Fruit fly (Drosophila melanogaster) whole organism, embryonic: ENCODE data around the gene Syx8.

Source experiments
- Adf1 ChIP-seq: fragments of 200-800 bp; sonication (Bioruptor generic); IDR thresholded peaks from 2 replicates; pipeline ENCODE4 v1.3.6; 2022; ENCODE audit warnings: missing biosample characterization, missing genetic modification characterization
- B-H1 ChIP-seq: fragments of 200-800 bp; sonication (Bioruptor generic); IDR thresholded peaks from 3 replicates; pipeline ENCODE4 v1.3.6; 2022; ENCODE audit warnings: missing biosample characterization, missing genetic modification characterization
- Bdp1 ChIP-seq: fragments of 200-800 bp; sonication (Bioruptor generic); optimal IDR thresholded peaks from 3 replicates; lab custom pipeline; 2016; ENCODE audit warnings: missing biosample characterization, missing genetic modification characterization
- CG10321 ChIP-seq: fragments of 200-800 bp; sonication (Bioruptor generic); IDR thresholded peaks from 2 replicates; pipeline ENCODE4 v1.3.6; 2022; ENCODE audit warnings: missing biosample characterization, missing genetic modification characterization
- CG11093 ChIP-seq: fragments of 200-800 bp; sonication (Bioruptor generic); IDR thresholded peaks from 3 replicates; pipeline ENCODE4 v1.3.6; 2022; ENCODE audit warnings: missing biosample characterization, missing genetic modification characterization
- CG11247 ChIP-seq: fragments of 200-800 bp; sonication (Bioruptor generic); IDR thresholded peaks from 2 replicates; pipeline ENCODE4 v1.3.6; 2022; ENCODE audit warnings: missing biosample characterization, missing genetic modification characterization
- CG11456 ChIP-seq: fragments of 200-800 bp; sonication (Bioruptor generic); IDR thresholded peaks from 3 replicates; pipeline ENCODE4 v1.3.6; 2022; ENCODE audit warnings: missing biosample characterization, missing genetic modification characterization
- CG1233 ChIP-seq: fragments of 200-800 bp; sonication (Bioruptor generic); optimal IDR thresholded peaks from 4 replicates; lab custom pipeline; 2018; ENCODE audit warnings: missing biosample characterization, mild to moderate bottlenecking, missing genetic modification characterization
- CG14014 ChIP-seq: fragments of 200-800 bp; sonication (Bioruptor generic); IDR thresholded peaks from 2 replicates; pipeline ENCODE4 v1.3.6; 2022; ENCODE audit warnings: missing biosample characterization, missing genetic modification characterization
- CG14667 ChIP-seq: fragments of 200-800 bp; sonication (Bioruptor generic); IDR thresholded peaks from 2 replicates; pipeline ENCODE4 v1.3.6; 2022; ENCODE audit warnings: missing biosample characterization, missing genetic modification characterization
- CG1529 ChIP-seq: fragments of 200-800 bp; sonication (Bioruptor generic); optimal IDR thresholded peaks from 3 replicates; lab custom pipeline; 2018; ENCODE audit warnings: missing biosample characterization, missing genetic modification characterization
- CG31365 ChIP-seq: fragments of 200-800 bp; sonication (Bioruptor generic); optimal IDR thresholded peaks from 2 replicates; lab custom pipeline; 2018; ENCODE audit warnings: missing biosample characterization, mild to moderate bottlenecking, missing genetic modification characterization
- CG3163 ChIP-seq: fragments of 200-800 bp; sonication (Bioruptor generic); optimal IDR thresholded peaks from 3 replicates; lab custom pipeline; 2016; ENCODE audit warnings: missing biosample characterization, missing genetic modification characterization
- CG32532 ChIP-seq: fragments of 200-800 bp; sonication (Bioruptor generic); IDR thresholded peaks from 2 replicates; pipeline ENCODE4 v1.3.6; 2022; ENCODE audit warnings: missing biosample characterization, missing genetic modification characterization
- CG32772 ChIP-seq: fragments of 200-800 bp; sonication (Bioruptor generic); IDR thresholded peaks from 2 replicates; pipeline ENCODE4 v1.3.6; 2022; ENCODE audit warnings: missing biosample characterization, missing genetic modification characterization
- CG4282 ChIP-seq: fragments of 200-800 bp; sonication (Bioruptor generic); optimal IDR thresholded peaks from 2 replicates; lab custom pipeline; 2016; ENCODE audit warnings: missing biosample characterization, missing genetic modification characterization
- CG43689 ChIP-seq: fragments of 200-800 bp; sonication (Bioruptor generic); IDR thresholded peaks from 2 replicates; pipeline ENCODE4 v1.3.6; 2022; ENCODE audit warnings: missing biosample characterization, missing genetic modification characterization
- CG4617 ChIP-seq: fragments of 200-800 bp; sonication (Bioruptor generic); optimal IDR thresholded peaks from 3 replicates; lab custom pipeline; 2016; ENCODE audit warnings: missing biosample characterization, missing genetic modification characterization, borderline replicate concordance
- CG4707 ChIP-seq: fragments of 200-800 bp; sonication (Bioruptor generic); optimal IDR thresholded peaks from 2 replicates; lab custom pipeline; 2018; ENCODE audit warnings: missing biosample characterization, mild to moderate bottlenecking, missing genetic modification characterization, moderate library complexity
- CG7556 ChIP-seq: fragments of 200-800 bp; sonication (Bioruptor generic); optimal IDR thresholded peaks from 2 replicates; lab custom pipeline; 2017; ENCODE audit warnings: missing biosample characterization, mild to moderate bottlenecking, missing genetic modification characterization
- CG9609 ChIP-seq: fragments of 200-800 bp; sonication (Bioruptor generic); optimal IDR thresholded peaks from 3 replicates; lab custom pipeline; 2016; ENCODE audit warnings: missing biosample characterization, missing genetic modification characterization
- Deaf1 ChIP-seq: fragments of 200-800 bp; optimal IDR thresholded peaks from 3 replicates; lab custom pipeline; 2019; ENCODE audit warnings: missing biosample characterization, mild to moderate bottlenecking, missing genetic modification characterization, moderate library complexity
- Dip3 ChIP-seq: fragments of 200-800 bp; sonication (Bioruptor generic); optimal IDR thresholded peaks from 3 replicates; lab custom pipeline; 2016; ENCODE audit warnings: missing biosample characterization, missing genetic modification characterization
- Ets65A ChIP-seq: fragments of 200-800 bp; sonication (Bioruptor generic); peaks from one replicate; lab custom pipeline; 2016; ENCODE audit warnings: missing biosample characterization, missing genetic modification characterization
- HLH4C ChIP-seq: fragments of 200-800 bp; sonication (Bioruptor generic); IDR thresholded peaks from 3 replicates; pipeline ENCODE4 v1.3.6; 2022; ENCODE audit warnings: missing biosample characterization, missing genetic modification characterization; ENCODE audit not compliant: partially characterized antibody
- Hey ChIP-seq: fragments of 200-800 bp; sonication (Bioruptor generic); optimal IDR thresholded peaks from 3 replicates; lab custom pipeline; 2018; ENCODE audit warnings: missing biosample characterization, mild to moderate bottlenecking, missing genetic modification characterization
- HmgZ ChIP-seq: fragments of 200-800 bp; sonication (Bioruptor generic); optimal IDR thresholded peaks from 2 replicates; lab custom pipeline; 2018; ENCODE audit warnings: missing biosample characterization, mild to moderate bottlenecking, missing genetic modification characterization
- Hr78 ChIP-seq, 2 experiments: fragments of 200-800 bp in 1 of 2; fragments of >200 bp in 1 of 2; sonication (Bioruptor generic) in 1 of 2; optimal IDR thresholded peaks; 2 replicates each; lab custom pipeline; 2017 to 2019; ENCODE audit warnings: missing biosample characterization in 2 of 2, missing genetic modification characterization in 2 of 2, mild to moderate bottlenecking in 1 of 2, moderate library complexity in 1 of 2
- Lpt ChIP-seq: fragments of >200 bp; optimal IDR thresholded peaks from 2 replicates; lab custom pipeline; 2018; ENCODE audit warnings: missing biosample characterization, missing genetic modification characterization
- Med ChIP-seq: fragments of 200-800 bp; sonication (Bioruptor generic); peaks from one replicate; lab custom pipeline; 2016; ENCODE audit warnings: missing biosample characterization, missing genetic modification characterization, mild to moderate bottlenecking, inconsistent platforms, moderate library complexity
- Nf-YB ChIP-seq: fragments of 200-800 bp; sonication (Bioruptor generic); optimal IDR thresholded peaks from 3 replicates; lab custom pipeline; 2019; ENCODE audit warnings: missing biosample characterization, mild to moderate bottlenecking, missing genetic modification characterization, moderate library complexity
- NfI ChIP-seq: fragments of 200-800 bp; sonication (Bioruptor generic); optimal IDR thresholded peaks from 3 replicates; lab custom pipeline; 2018; ENCODE audit warnings: missing biosample characterization, mild to moderate bottlenecking, missing genetic modification characterization, moderate library complexity
- Optix ChIP-seq: fragments of 200-800 bp; sonication (Bioruptor generic); IDR thresholded peaks from 3 replicates; pipeline ENCODE4 v1.3.6; 2022; ENCODE audit warnings: missing biosample characterization, missing genetic modification characterization
- Scr ChIP-seq: fragments of 200-800 bp; sonication (Bioruptor generic); IDR thresholded peaks from 2 replicates; pipeline ENCODE4 v1.3.6; 2022; ENCODE audit warnings: missing biosample characterization, missing genetic modification characterization; ENCODE audit not compliant: partially characterized antibody
- Side ChIP-seq: fragments of 200-800 bp; sonication (Bioruptor generic); optimal IDR thresholded peaks from 2 replicates; lab custom pipeline; 2016; ENCODE audit warnings: missing biosample characterization, missing genetic modification characterization
- Sox100B ChIP-seq: fragments of 200-800 bp; sonication (Bioruptor generic); optimal IDR thresholded peaks from 3 replicates; lab custom pipeline; 2018; ENCODE audit warnings: missing biosample characterization, mild to moderate bottlenecking, missing genetic modification characterization
- Vsx1 ChIP-seq: fragments of 200-800 bp; sonication (Bioruptor generic); optimal IDR thresholded peaks from 2 replicates; lab custom pipeline; 2017; ENCODE audit warnings: missing biosample characterization, mild to moderate bottlenecking, missing genetic modification characterization, missing genetic modification reagents
- bcd ChIP-seq: fragments of 200-800 bp; sonication (Bioruptor generic); optimal IDR thresholded peaks from 2 replicates; lab custom pipeline; 2017; ENCODE audit warnings: missing biosample characterization, mild to moderate bottlenecking, missing genetic modification characterization
- bigmax ChIP-seq: fragments of 200-800 bp; sonication (Bioruptor generic); optimal IDR thresholded peaks from 2 replicates; lab custom pipeline; 2018; ENCODE audit warnings: missing biosample characterization, mild to moderate bottlenecking, missing genetic modification characterization
- chinmo ChIP-seq: fragments of 200-800 bp; sonication (Bioruptor generic); IDR thresholded peaks from 4 replicates; pipeline ENCODE4 v1.3.6; 2022; ENCODE audit warnings: missing biosample characterization, missing genetic modification characterization; ENCODE audit not compliant: partially characterized antibody
- disco-r ChIP-seq: fragments of 200-800 bp; sonication (Bioruptor generic); optimal IDR thresholded peaks from 2 replicates; lab custom pipeline; 2016; ENCODE audit warnings: missing biosample characterization, missing genetic modification characterization
- fd96Cb ChIP-seq: fragments of 200-800 bp; sonication (Bioruptor generic); optimal IDR thresholded peaks from 2 replicates; lab custom pipeline; 2018; ENCODE audit warnings: missing biosample characterization, mild to moderate bottlenecking, missing genetic modification characterization, moderate library complexity
- gce ChIP-seq: fragments of 200-800 bp; sonication (Bioruptor generic); IDR thresholded peaks from 3 replicates; pipeline ENCODE4 v1.3.6; 2022; ENCODE audit warnings: missing biosample characterization, missing genetic modification characterization
- hb ChIP-seq: fragments of 200-800 bp; sonication (Bioruptor generic); IDR thresholded peaks from 3 replicates; pipeline ENCODE4 v1.3.6; 2022; ENCODE audit warnings: missing biosample characterization, missing genetic modification characterization; ENCODE audit not compliant: partially characterized antibody
- lab ChIP-seq: fragments of 200-800 bp; sonication (Bioruptor generic); optimal IDR thresholded peaks from 3 replicates; lab custom pipeline; 2017; ENCODE audit warnings: missing biosample characterization, missing genetic modification characterization, mild to moderate bottlenecking, moderate library complexity, missing genetic modification reagents
- luna ChIP-seq: fragments of 200-800 bp; sonication (Bioruptor generic); optimal IDR thresholded peaks from 2 replicates; lab custom pipeline; 2016; ENCODE audit warnings: missing biosample characterization, missing genetic modification characterization
- pho ChIP-seq: fragments of 200-800 bp; sonication (Bioruptor generic); optimal IDR thresholded peaks from 2 replicates; lab custom pipeline; 2016; ENCODE audit warnings: missing biosample characterization, missing genetic modification characterization
- sc ChIP-seq, 3 experiments: fragments of >200 bp in 2 of 3; fragments of 200-800 bp in 1 of 3; sonication (Bioruptor generic) in 1 of 3; optimal IDR thresholded peaks; 2 replicates in 2 of 3; 3 replicates in 1 of 3; lab custom pipeline; 2017; ENCODE audit warnings: mild to moderate bottlenecking in 1 of 3, missing biosample characterization in 1 of 3, missing genetic modification characterization in 1 of 3, missing genetic modification reagents in 1 of 3
- so ChIP-seq: fragments of 200-800 bp; sonication (Bioruptor generic); IDR thresholded peaks from 3 replicates; pipeline ENCODE4 v1.3.6; 2022; ENCODE audit warnings: missing biosample characterization, missing genetic modification characterization
- tio ChIP-seq: fragments of 200-800 bp; sonication (Bioruptor generic); optimal IDR thresholded peaks from 2 replicates; lab custom pipeline; 2017; ENCODE audit warnings: missing biosample characterization, missing genetic modification characterization, inconsistent platforms
- zf30C ChIP-seq: fragments of 200-800 bp; sonication (Bioruptor generic); optimal IDR thresholded peaks from 3 replicates; lab custom pipeline; 2018; ENCODE audit warnings: missing biosample characterization, mild to moderate bottlenecking, missing genetic modification characterization

Gene Syx8

dm6 chr3L:16544220-16544619 lies 42.6 kb downstream of the Syx8 start (continued):
- TF ChIP-seq Dip3 (GFP tag; lab: Kevin White, UChicago) = no peak
- TF ChIP-seq CG32532 (GFP tag; lab: Robert Waterston, UW) = peak; percentile 45; the same call in 1 of the 2 replicates
- no peak for TF ChIP-seq disco-r (GFP tag; lab: Kevin White, UChicago)
- no peak for TF ChIP-seq HmgZ (tag; lab: Kevin White, UChicago)
- no peak for TF ChIP-seq CG1233 (GFP tag; lab: Kevin White, UChicago)
- no peak for TF ChIP-seq sc (optimal IDR thresholded peaks at IDR 0.05; lab: Kevin White, UChicago)
- TF ChIP-seq sc (GFP tag; optimal IDR thresholded peaks at IDR 0.05; lab: Kevin White, UChicago) = peak; percentile 22
- TF ChIP-seq zf30C (GFP tag; lab: Kevin White, UChicago) = no peak
- TF ChIP-seq Ets65A (GFP tag; lab: Kevin White, UChicago) = peak; percentile 11
- TF ChIP-seq lab (GFP tag; lab: Kevin White, UChicago) = peak; percentile 58
- no peak for TF ChIP-seq chinmo
- no peak for TF ChIP-seq luna (GFP tag; lab: Kevin White, UChicago)
- TF ChIP-seq CG31365 (tag; lab: Kevin White, UChicago) = no peak
- no peak for TF ChIP-seq gce (GFP tag; lab: Robert Waterston, UW)
- TF ChIP-seq NfI (GFP tag; lab: Kevin White, UChicago) = peak; percentile 17
- TF ChIP-seq fd96Cb = peak; percentile 71
- TF ChIP-seq CG11247 = no peak
- no peak for TF ChIP-seq Sox100B (GFP tag; lab: Kevin White, UChicago)
- no peak for TF ChIP-seq Side (GFP tag; lab: Kevin White, UChicago)
- TF ChIP-seq tio (GFP tag; lab: Kevin White, UChicago) = peak; percentile 51
- no peak for TF ChIP-seq CG14667 (GFP tag; lab: Robert Waterston, UW)
- TF ChIP-seq Adf1 (GFP tag; lab: Robert Waterston, UW) = no peak
- TF ChIP-seq Hr78 (GFP tag; optimal IDR thresholded peaks at IDR 0.05; lab: Kevin White, UChicago) = no peak
- TF ChIP-seq Deaf1 = no peak
- no peak for TF ChIP-seq Med (GFP tag; lab: Kevin White, UChicago)
- peak; percentile 70 for TF ChIP-seq Optix
- peak; percentile 49; the same call in 1 of the 2 replicates for TF ChIP-seq CG32772 (GFP tag; lab: Robert Waterston, UW)
- no peak for TF ChIP-seq Scr (GFP tag; lab: Robert Waterston, UW)
- no peak for TF ChIP-seq CG43689 (GFP tag; lab: Robert Waterston, UW)
- TF ChIP-seq HLH4C (GFP tag; lab: Robert Waterston, UW) = no peak
- peak; percentile 33; the same call in 1 of the 2 replicates for TF ChIP-seq CG14014 (GFP tag; lab: Robert Waterston, UW)
- no peak for TF ChIP-seq B-H1 (GFP tag; lab: Robert Waterston, UW)
- no peak for TF ChIP-seq CG4617
- no peak for TF ChIP-seq CG1529 (GFP tag; lab: Kevin White, UChicago)
- no peak for TF ChIP-seq CG10321
- no peak for TF ChIP-seq Lpt (GFP tag; lab: Kevin White, UChicago)
- no peak for TF ChIP-seq hb
- no peak for TF ChIP-seq Nf-YB (GFP tag; lab: Kevin White, UChicago)
- no peak for TF ChIP-seq CG7556 (GFP tag; lab: Kevin White, UChicago)
- no peak for TF ChIP-seq pho (GFP tag; lab: Kevin White, UChicago)
- no peak for TF ChIP-seq CG11093
- TF ChIP-seq CG9609 = peak; percentile 42
- TF ChIP-seq CG4282 (GFP tag; lab: Kevin White, UChicago) = no peak
- no peak for TF ChIP-seq bcd (GFP tag; lab: Kevin White, UChicago)
- TF ChIP-seq Hey = no peak
- TF ChIP-seq CG11456 (GFP tag; lab: Robert Waterston, UW) = 0 out of 3 replicates have a peak, but pooled peaks have one; percentile 22
- TF ChIP-seq CG3163 = no peak
- TF ChIP-seq bigmax (GFP tag; lab: Kevin White, UChicago) = no peak
- TF ChIP-seq so = no peak
- TF ChIP-seq Vsx1 (GFP tag; lab: Kevin White, UChicago) = no peak
- TF ChIP-seq Bdp1 (GFP tag; lab: Kevin White, UChicago) = no peak
- TF ChIP-seq CG4707 (GFP tag; lab: Kevin White, UChicago) = no peak
